Worm (Caenorhabditis elegans) whole organism, L4 larva: Measurements from ENCODE around the gene C16C8.8.

Experiments
- F10B5.3 ChIP-seq: sonication (generic microtip); optimal IDR thresholded peaks from 2 replicates; lab custom pipeline; 2016; ENCODE audit warnings: mild to moderate bottlenecking, missing genetic modification characterization, missing compliant biosample characterization
- F26F4.8 ChIP-seq: fragments of 200-800 bp; sonication (Bioruptor generic); conservative IDR thresholded peaks from 2 replicates; pipeline ENCODE4 v1.3.6; 2022; ENCODE audit warnings: missing genetic modification characterization, missing compliant biosample characterization
- F37D6.2 ChIP-seq: sonication (generic microtip); optimal IDR thresholded peaks from 2 replicates; lab custom pipeline; 2016; ENCODE audit warnings: mild to moderate bottlenecking, missing genetic modification characterization, missing compliant biosample characterization
- F44E2.7 ChIP-seq: fragments of 200-800 bp; sonication (Bioruptor generic); IDR thresholded peaks from 2 replicates; pipeline ENCODE4 v2.1.2; 2022; ENCODE audit warnings: missing genetic modification characterization, missing compliant biosample characterization
- T20F7.1 ChIP-seq: fragments of 200-800 bp; sonication (Bioruptor generic); optimal IDR thresholded peaks from 2 replicates; lab custom pipeline; 2018; ENCODE audit warnings: mild to moderate bottlenecking, missing genetic modification characterization, missing compliant biosample characterization
- T26A8.4 ChIP-seq: fragments of 200-800 bp; sonication (Bioruptor generic); IDR thresholded peaks from 2 replicates; pipeline ENCODE4 v1.3.6; 2022; ENCODE audit warnings: missing genetic modification characterization, missing compliant biosample characterization
- Y105C5A.15 ChIP-seq: fragments of 200-800 bp; sonication (Bioruptor generic); IDR thresholded peaks from 2 replicates; pipeline ENCODE4 v1.3.6; 2022; ENCODE audit warnings: missing genetic modification characterization, missing compliant biosample characterization
- Y48G9A.11 ChIP-seq: fragments of 200-800 bp; sonication (Bioruptor generic); IDR thresholded peaks from 2 replicates; pipeline ENCODE4 v1.3.6; 2022; ENCODE audit warnings: missing genetic modification reagents, missing genetic modification characterization, missing compliant biosample characterization
- ZK337.2 ChIP-seq: fragments of 200-800 bp; sonication (Bioruptor generic); IDR thresholded peaks from 2 replicates; pipeline ENCODE4 v1.3.6; 2022; ENCODE audit warnings: missing genetic modification reagents, missing genetic modification characterization, missing compliant biosample characterization
- aha-1 ChIP-seq: fragments of 150-350 bp; peaks from one replicate; lab custom pipeline; 2014; ENCODE audit warnings: missing biosample characterization, missing genetic modification characterization
- ama-1 ChIP-seq: fragments of 150-350 bp; optimal IDR thresholded peaks from 2 replicates; lab custom pipeline; 2014; ENCODE audit warnings: inconsistent platforms, mixed read lengths
- arid-1 ChIP-seq: fragments of 200-800 bp; sonication (Bioruptor generic); conservative IDR thresholded peaks from 2 replicates; pipeline ENCODE4 v1.3.6; 2022; ENCODE audit warnings: missing genetic modification reagents, missing genetic modification characterization, missing compliant biosample characterization
- attf-4 ChIP-seq: sonication (generic microtip); optimal IDR thresholded peaks from 3 replicates; lab custom pipeline; 2017; ENCODE audit warnings: missing biosample characterization, missing genetic modification characterization
- ceh-20 ChIP-seq: fragments of 200-800 bp; sonication (Bioruptor generic); IDR thresholded peaks from 2 replicates; pipeline ENCODE4 v1.3.6; 2022; ENCODE audit warnings: missing genetic modification reagents, missing genetic modification characterization, missing compliant biosample characterization
- ceh-32 ChIP-seq: sonication (generic microtip); optimal IDR thresholded peaks from 2 replicates; lab custom pipeline; 2016; ENCODE audit warnings: mild to moderate bottlenecking, missing genetic modification characterization, missing compliant biosample characterization; ENCODE audit not compliant: poor library complexity
- ces-1 ChIP-seq: fragments of 150-350 bp; sonication (generic microtip); optimal IDR thresholded peaks from 4 replicates; lab custom pipeline; 2014; ENCODE audit warnings: missing biosample characterization, missing genetic modification reagents, missing genetic modification characterization
- ctbp-1 ChIP-seq: fragments of 200-800 bp; sonication (Bioruptor generic); IDR thresholded peaks from 2 replicates; pipeline ENCODE4 v1.3.6; 2022; ENCODE audit warnings: missing genetic modification reagents, missing genetic modification characterization, missing compliant biosample characterization
- daf-16 ChIP-seq, 3 experiments: sonication (generic microtip); optimal IDR thresholded peaks; 2 replicates each; lab custom pipeline; 2016 to 2017; ENCODE audit warnings: missing genetic modification characterization in 3 of 3, missing genetic modification reagents in 3 of 3, mild to moderate bottlenecking in 2 of 3, missing compliant biosample characterization in 2 of 3, missing biosample characterization in 1 of 3, moderate library complexity in 1 of 3
- egl-27 ChIP-seq: sonication (generic microtip); optimal IDR thresholded peaks from 3 replicates; lab custom pipeline; 2017; ENCODE audit warnings: missing biosample characterization, missing genetic modification reagents, missing genetic modification characterization
- egl-43 ChIP-seq: fragments of 200-800 bp; sonication (Bioruptor generic); IDR thresholded peaks from 2 replicates; pipeline ENCODE4 v1.3.6; 2022; ENCODE audit warnings: missing genetic modification reagents, missing genetic modification characterization, missing compliant biosample characterization
- fkh-10 ChIP-seq: fragments of 150-350 bp; optimal IDR thresholded peaks from 2 replicates; lab custom pipeline; 2014; ENCODE audit warnings: missing biosample characterization, missing genetic modification reagents, missing genetic modification characterization
- gei-8 ChIP-seq: fragments of 200-800 bp; sonication (Bioruptor generic); optimal IDR thresholded peaks from 2 replicates; lab custom pipeline; 2018; ENCODE audit warnings: mild to moderate bottlenecking, missing genetic modification characterization, missing compliant biosample characterization
- hif-1 ChIP-seq, 2 experiments: sonication (generic microtip); optimal IDR thresholded peaks; 2 replicates each; lab custom pipeline; 2016 to 2017; ENCODE audit warnings: missing compliant biosample characterization in 2 of 2, missing genetic modification characterization in 2 of 2, missing genetic modification reagents in 2 of 2, missing genotype in 2 of 2, mild to moderate bottlenecking in 1 of 2
- hmg-1.1 ChIP-seq: fragments of 200-800 bp; sonication (Bioruptor generic); IDR thresholded peaks from 2 replicates; pipeline ENCODE4 v1.3.6; 2022; ENCODE audit warnings: missing genetic modification reagents, missing genetic modification characterization, missing compliant biosample characterization
- lin-1 ChIP-seq: fragments of 200-800 bp; sonication (Bioruptor generic); IDR thresholded peaks from 2 replicates; pipeline ENCODE4 v1.3.6; 2022; ENCODE audit warnings: missing genetic modification reagents, missing genetic modification characterization, missing compliant biosample characterization
- lin-15B ChIP-seq: fragments of 150-350 bp; sonication (generic microtip); optimal IDR thresholded peaks from 3 replicates; lab custom pipeline; 2014; ENCODE audit warnings: missing biosample characterization, missing genetic modification characterization
- madf-9 ChIP-seq: fragments of 200-800 bp; sonication (Bioruptor generic); conservative IDR thresholded peaks from 2 replicates; pipeline ENCODE4 v1.3.6; 2022; ENCODE audit warnings: missing genetic modification reagents, missing genetic modification characterization, missing compliant biosample characterization
- mep-1 ChIP-seq: fragments of 150-350 bp; sonication (generic microtip); optimal IDR thresholded peaks from 3 replicates; lab custom pipeline; 2014; ENCODE audit warnings: missing biosample characterization, missing genetic modification characterization
- mes-2 ChIP-seq: sonication (generic microtip); optimal IDR thresholded peaks from 2 replicates; lab custom pipeline; 2016; ENCODE audit warnings: missing genotype, mild to moderate bottlenecking, missing genetic modification characterization, missing compliant biosample characterization; ENCODE audit not compliant: poor library complexity, severe bottlenecking
- nhr-10 ChIP-seq: fragments of 150-350 bp; optimal IDR thresholded peaks from 2 replicates; lab custom pipeline; 2014; ENCODE audit warnings: missing biosample characterization, missing genetic modification characterization
- nhr-102 ChIP-seq: sonication (generic microtip); optimal IDR thresholded peaks from 2 replicates; lab custom pipeline; 2016; ENCODE audit warnings: mild to moderate bottlenecking, missing genetic modification characterization, moderate library complexity, missing compliant biosample characterization
- nhr-41 ChIP-seq: fragments of 200-800 bp; sonication (Bioruptor generic); IDR thresholded peaks from 2 replicates; pipeline ENCODE4 v1.3.6; 2022; ENCODE audit warnings: missing genetic modification reagents, missing genetic modification characterization, missing compliant biosample characterization
- nhr-48 ChIP-seq: sonication (generic microtip); optimal IDR thresholded peaks from 2 replicates; lab custom pipeline; 2016; ENCODE audit warnings: mild to moderate bottlenecking, missing genetic modification characterization, missing compliant biosample characterization
- nhr-77 ChIP-seq: fragments of 150-350 bp; optimal IDR thresholded peaks from 2 replicates; lab custom pipeline; 2014; ENCODE audit warnings: missing biosample characterization, missing genetic modification characterization
- pha-4 ChIP-seq, 2 experiments: fragments of 150-350 bp in 1 of 2; fragments of 200-800 bp in 1 of 2; sonication (Bioruptor generic) in 1 of 2; IDR thresholded peaks in 1 of 2; optimal IDR thresholded peaks in 1 of 2; 2 replicates each; pipeline versions ENCODE4 v1.3.6 to Lab custom; 2014 to 2022; ENCODE audit warnings: missing genetic modification characterization in 2 of 2, missing genetic modification reagents in 2 of 2, missing biosample characterization in 1 of 2, missing compliant biosample characterization in 1 of 2
- rbr-2 ChIP-seq: sonication (generic microtip); optimal IDR thresholded peaks from 2 replicates; lab custom pipeline; 2016; ENCODE audit warnings: missing genotype, missing genetic modification characterization, missing compliant biosample characterization
- sdz-12 ChIP-seq: fragments of 200-800 bp; sonication (Bioruptor generic); optimal IDR thresholded peaks from 2 replicates; lab custom pipeline; 2018; ENCODE audit warnings: mild to moderate bottlenecking, missing genetic modification characterization, missing compliant biosample characterization
- unc-39 ChIP-seq: sonication (generic microtip); optimal IDR thresholded peaks from 2 replicates; lab custom pipeline; 2017; ENCODE audit warnings: missing biosample characterization, missing genetic modification characterization
- unc-62 ChIP-seq, 3 experiments: fragments of 150-350 bp in 1 of 3; sonication (generic microtip); optimal IDR thresholded peaks in 2 of 3; peaks in 1 of 3; 1 replicate in 1 of 3; 2 replicates in 2 of 3; lab custom pipeline; 2014 to 2017; ENCODE audit warnings: missing biosample characterization in 3 of 3, missing genetic modification characterization in 3 of 3, missing genetic modification reagents in 3 of 3, missing genotype in 1 of 3
- vab-7 ChIP-seq: fragments of 200-800 bp; sonication (Bioruptor generic); IDR thresholded peaks from 2 replicates; pipeline ENCODE4 v1.3.6; 2022; ENCODE audit warnings: missing genetic modification reagents, missing genetic modification characterization, missing compliant biosample characterization
- zag-1 ChIP-seq: fragments of 150-350 bp; optimal IDR thresholded peaks from 2 replicates; lab custom pipeline; 2014; ENCODE audit warnings: missing biosample characterization, missing genetic modification characterization
- zfp-3 ChIP-seq: fragments of 200-800 bp; sonication (Bioruptor generic); conservative IDR thresholded peaks from 2 replicates; pipeline ENCODE4 v1.3.6; 2022; ENCODE audit warnings: missing genetic modification reagents, missing genetic modification characterization, missing compliant biosample characterization
- zip-2 ChIP-seq: fragments of 150-350 bp; optimal IDR thresholded peaks from 2 replicates; lab custom pipeline; 2014; ENCODE audit warnings: missing biosample characterization, missing genetic modification characterization
- ztf-7 ChIP-seq: fragments of 150-350 bp; optimal IDR thresholded peaks from 2 replicates; lab custom pipeline; 2014; ENCODE audit warnings: missing biosample characterization, missing genetic modification characterization

Gene C16C8.8

ce11 chrII:3502520-3503323 is 41.2 kb upstream of the C16C8.8 start, which contains the start of the genes col-71 and Y49F6B.2 (continued):
- TF ChIP-seq F10B5.3 (tag; lab: Kevin White, UChicago) (no peak), T20F7.1 (GFP tag; lab: Kevin White, UChicago) (no peak), vab-7 (no peak), egl-27 (tag; lab: Kevin White, UChicago) (no peak), nhr-77 (tag; lab: Kevin White, UChicago) (peak; percentile 4), pha-4 (GFP tag; IDR thresholded peaks at IDR 0.05; lab: Robert Waterston, UW) (0 out of 2 replicates have a peak, but pooled peaks have one; percentile 18), pha-4 (tag; optimal IDR thresholded peaks at IDR 0.05; lab: Kevin White, UChicago) (no peak), fkh-10 (GFP tag; lab: Kevin White, UChicago) (peak; percentile 66), attf-4 (tag; lab: Kevin White, UChicago) (no peak), lin-1 (GFP tag; lab: Robert Waterston, UW) (no peak), ZK337.2 (GFP tag; lab: Robert Waterston, UW) (peak; percentile 72), F37D6.2 (peak; percentile 65), lin-15B (tag; lab: Kevin White, UChicago) (peak; percentile 40), ces-1 (peak; percentile 95), nhr-48 (tag; lab: Kevin White, UChicago) (no peak), hmg-1.1 (GFP tag; lab: Robert Waterston, UW) (0 out of 2 replicates have a peak, but pooled peaks have one; percentile 36), nhr-41 (GFP tag; lab: Robert Waterston, UW) (no peak), rbr-2 (peak; percentile 78), F44E2.7 (no peak), zip-2 (tag; lab: Kevin White, UChicago) (no peak), gei-8 (GFP tag; lab: Kevin White, UChicago) (no peak), mes-2 (tag; lab: Kevin White, UChicago) (peak; percentile 99), daf-16 (GFP tag; optimal IDR thresholded peaks at IDR 0.05; lab: Kevin White, UChicago) (no peak), daf-16 (tag; optimal IDR thresholded peaks at IDR 0.05; lab: Kevin White, UChicago) (peak; percentile 12), Y48G9A.11 (GFP tag; lab: Robert Waterston, UW) (peak; percentile 85), nhr-102 (tag; lab: Kevin White, UChicago) (no peak), zfp-3 (peak; percentile 42; the same call in 1 of the 2 replicates), ztf-7 (no peak), sdz-12 (no peak), mep-1 (tag; lab: Kevin White, UChicago) (peak; percentile 65), nhr-10 (no peak), unc-62 (GFP tag; optimal IDR thresholded peaks at IDR 0.05 in 1 of 2; lab: Kevin White, UChicago) (peak in 1 of 2 experiments; percentile 97), unc-62 (tag; optimal IDR thresholded peaks at IDR 0.05; lab: Kevin White, UChicago) (no peak), arid-1 (GFP tag; lab: Robert Waterston, UW) (0 out of 2 replicates have a peak, but pooled peaks have one; percentile 7), ctbp-1 (0 out of 2 replicates have a peak, but pooled peaks have one; percentile 49), hif-1 (tag; optimal IDR thresholded peaks at IDR 0.05; lab: Kevin White, UChicago) (peak in 1 of 2 experiments; percentile 86)

- TF ChIP-seq unc-62 (GFP tag; optimal IDR thresholded peaks at IDR 0.05 in 1 of 2; lab: Kevin White, UChicago) (peak in 1 of 2 experiments; percentile 67), unc-62 (tag; optimal IDR thresholded peaks at IDR 0.05; lab: Kevin White, UChicago) (no peak), ceh-32 (tag; lab: Kevin White, UChicago) (no peak), Y48G9A.11 (GFP tag; lab: Robert Waterston, UW) (no peak), Y105C5A.15 (0 out of 2 replicates have a peak, but pooled peaks have one; percentile 43), unc-39 (no peak), pha-4 (GFP tag; IDR thresholded peaks at IDR 0.05; lab: Robert Waterston, UW) (peak; percentile 15; the same call in 1 of the 2 replicates), pha-4 (tag; optimal IDR thresholded peaks at IDR 0.05; lab: Kevin White, UChicago) (no peak), aha-1 (tag; lab: Kevin White, UChicago) (peak; percentile 94), daf-16 (GFP tag; optimal IDR thresholded peaks at IDR 0.05; lab: Kevin White, UChicago) (no peak), daf-16 (tag; optimal IDR thresholded peaks at IDR 0.05; lab: Kevin White, UChicago) (no peak), madf-9 (GFP tag; lab: Robert Waterston, UW) (no peak), egl-43 (GFP tag; lab: Robert Waterston, UW) (peak; percentile 61; the same call in 1 of the 2 replicates), F26F4.8 (GFP tag; lab: Robert Waterston, UW) (no peak), ceh-20 (GFP tag; lab: Robert Waterston, UW) (no peak), ctbp-1 (no peak), zag-1 (tag; lab: Kevin White, UChicago) (no peak), T26A8.4 (GFP tag; lab: Robert Waterston, UW) (no peak), ama-1 (lab: Kevin White, UChicago) (no peak)
Measured at ce11 chrII:3502011-3502410, 40.5 kb upstream of the C16C8.8 start.
